Fruit fly (Drosophila melanogaster): ENCODE measurements around the gene Rpn7.
A peak's percentile ranks its signal among the peaks of the same experiment; 100 is the strongest.

- TF ChIP-seq Hr96 (GFP tag; optimal IDR thresholded peaks at IDR 0.05) (no peak), CG33017 (tag; optimal IDR thresholded peaks at IDR 0.05) (no peak), kay (GFP tag; ENCODE audit: borderline replicate concordance) (peak; percentile 94), CG12768 (GFP tag; optimal IDR thresholded peaks at IDR 0.05) (no peak), tj (GFP tag; optimal IDR thresholded peaks at IDR 0.05) (no peak), Mnt (GFP tag; optimal IDR thresholded peaks at IDR 0.05) (peak; percentile 94), cnc (optimal IDR thresholded peaks at IDR 0.05) (no peak), CG1620 (GFP tag; optimal IDR thresholded peaks at IDR 0.05) (no peak), pad (GFP tag; optimal IDR thresholded peaks at IDR 0.05) (peak; percentile 18), CG5204 (GFP tag; optimal IDR thresholded peaks at IDR 0.05) (no peak), CG7101 (tag; optimal IDR thresholded peaks at IDR 0.05) (no peak), Clk (GFP tag; optimal IDR thresholded peaks at IDR 0.05) (no peak), toe (GFP tag; optimal IDR thresholded peaks at IDR 0.05) (no peak)
Observed at dm6 chr3R:22487037-22487492, 25.2 kb upstream of the Rpn7 start, which contains the start of gene Pfdn5.

Data from whole organism, adult.